Fruit fly (Drosophila melanogaster) whole organism, embryonic: Measurements from ENCODE around the gene CG11679.
A peak's percentile ranks its signal among the peaks of the same experiment; 100 is the strongest.

Source experiments
- BEAF-32 ChIP-seq: fragments of 200-800 bp; sonication (Bioruptor generic); optimal IDR thresholded peaks from 3 replicates; lab custom pipeline; 2017; ENCODE audit warnings: missing biosample characterization, missing genetic modification characterization, mild to moderate bottlenecking, moderate library complexity, missing genetic modification reagents
- CG10267 ChIP-seq: fragments of 200-800 bp; sonication (Bioruptor generic); optimal IDR thresholded peaks from 2 replicates; lab custom pipeline; 2018; ENCODE audit warnings: missing biosample characterization, mild to moderate bottlenecking, missing genetic modification characterization, moderate library complexity
- CG11398 ChIP-seq: fragments of 200-800 bp; sonication (Bioruptor generic); optimal IDR thresholded peaks from 2 replicates; lab custom pipeline; 2016; ENCODE audit warnings: missing biosample characterization, missing genetic modification characterization
- CG13123 ChIP-seq: fragments of 200-800 bp; sonication (Bioruptor generic); optimal IDR thresholded peaks from 2 replicates; lab custom pipeline; 2016; ENCODE audit warnings: missing biosample characterization, missing genetic modification characterization
- CG14710 ChIP-seq: fragments of 200-800 bp; sonication (Bioruptor generic); optimal IDR thresholded peaks from 3 replicates; lab custom pipeline; 2019; ENCODE audit warnings: missing biosample characterization, mild to moderate bottlenecking, missing genetic modification characterization, moderate library complexity
- CG15601 ChIP-seq: fragments of 200-800 bp; sonication (Bioruptor generic); optimal IDR thresholded peaks from 3 replicates; lab custom pipeline; 2019; ENCODE audit warnings: missing biosample characterization, mild to moderate bottlenecking, missing genetic modification characterization, moderate library complexity
- CG17361 ChIP-seq: fragments of 200-800 bp; sonication (Bioruptor generic); IDR thresholded peaks from 3 replicates; pipeline ENCODE4 v1.3.6; 2022; ENCODE audit warnings: missing biosample characterization, missing genetic modification characterization
- CG2116 ChIP-seq: fragments of 200-800 bp; sonication (Bioruptor generic); optimal IDR thresholded peaks from 3 replicates; lab custom pipeline; 2018; ENCODE audit warnings: missing biosample characterization, mild to moderate bottlenecking, missing genetic modification characterization
- CG30020 ChIP-seq: fragments of 200-800 bp; optimal IDR thresholded peaks from 2 replicates; lab custom pipeline; 2019; ENCODE audit warnings: missing biosample characterization, mild to moderate bottlenecking, missing genetic modification characterization, moderate library complexity
- CG31441 ChIP-seq: fragments of 200-800 bp; sonication (Bioruptor generic); IDR thresholded peaks from 2 replicates; pipeline ENCODE4 v1.3.6; 2022; ENCODE audit warnings: missing biosample characterization, missing genetic modification characterization
- CG3995 ChIP-seq: fragments of 200-800 bp; sonication (Bioruptor generic); optimal IDR thresholded peaks from 3 replicates; lab custom pipeline; 2016; ENCODE audit warnings: missing biosample characterization, missing genetic modification characterization
- CG4617 ChIP-seq: fragments of 200-800 bp; sonication (Bioruptor generic); optimal IDR thresholded peaks from 3 replicates; lab custom pipeline; 2016; ENCODE audit warnings: missing biosample characterization, missing genetic modification characterization, borderline replicate concordance
- CG7556 ChIP-seq: fragments of 200-800 bp; sonication (Bioruptor generic); optimal IDR thresholded peaks from 2 replicates; lab custom pipeline; 2017; ENCODE audit warnings: missing biosample characterization, mild to moderate bottlenecking, missing genetic modification characterization
- CG9727 ChIP-seq: fragments of 200-800 bp; sonication (Bioruptor generic); optimal IDR thresholded peaks from 3 replicates; lab custom pipeline; 2017; ENCODE audit warnings: missing biosample characterization, mild to moderate bottlenecking, missing genetic modification characterization
- CG9797 ChIP-seq: fragments of 200-800 bp; sonication (Bioruptor generic); optimal IDR thresholded peaks from 3 replicates; lab custom pipeline; 2018; ENCODE audit warnings: missing biosample characterization, mild to moderate bottlenecking, missing genetic modification characterization
- D19B ChIP-seq: fragments of 200-800 bp; sonication (Bioruptor generic); optimal IDR thresholded peaks from 2 replicates; lab custom pipeline; 2017; ENCODE audit warnings: missing biosample characterization, mild to moderate bottlenecking, missing genetic modification characterization
- Dp ChIP-seq: fragments of 200-800 bp; sonication (Bioruptor generic); optimal IDR thresholded peaks from 2 replicates; lab custom pipeline; 2018; ENCODE audit warnings: missing biosample characterization, mild to moderate bottlenecking, missing genetic modification characterization, moderate library complexity
- HLH4C ChIP-seq: fragments of 200-800 bp; sonication (Bioruptor generic); IDR thresholded peaks from 3 replicates; pipeline ENCODE4 v1.3.6; 2022; ENCODE audit warnings: missing biosample characterization, missing genetic modification characterization; ENCODE audit not compliant: partially characterized antibody
- Max ChIP-seq: fragments of 200-800 bp; sonication (Bioruptor generic); optimal IDR thresholded peaks from 2 replicates; lab custom pipeline; 2016; ENCODE audit warnings: missing biosample characterization, mild to moderate bottlenecking, missing genetic modification characterization
- Scr ChIP-seq: fragments of 200-800 bp; sonication (Bioruptor generic); IDR thresholded peaks from 2 replicates; pipeline ENCODE4 v1.3.6; 2022; ENCODE audit warnings: missing biosample characterization, missing genetic modification characterization; ENCODE audit not compliant: partially characterized antibody
- Sin3A ChIP-seq: fragments of >200 bp; optimal IDR thresholded peaks from 2 replicates; lab custom pipeline; 2018
- Sry-δ ChIP-seq: fragments of 200-800 bp; sonication (Bioruptor generic); optimal IDR thresholded peaks from 2 replicates; lab custom pipeline; 2016; ENCODE audit warnings: missing biosample characterization, missing genetic modification characterization
- Xbp1 ChIP-seq: fragments of 200-800 bp; sonication (Bioruptor generic); optimal IDR thresholded peaks from 3 replicates; lab custom pipeline; 2016; ENCODE audit warnings: missing biosample characterization, mild to moderate bottlenecking, missing genetic modification characterization
- amos ChIP-seq: fragments of 200-800 bp; sonication (Bioruptor generic); IDR thresholded peaks from 2 replicates; pipeline ENCODE4 v1.3.6; 2022; ENCODE audit warnings: missing biosample characterization, missing genetic modification characterization; ENCODE audit not compliant: partially characterized antibody
- ara ChIP-seq: fragments of 200-800 bp; sonication (Bioruptor generic); IDR thresholded peaks from 2 replicates; pipeline ENCODE4 v1.3.6; 2022; ENCODE audit warnings: missing biosample characterization, missing genetic modification characterization
- cad ChIP-seq: fragments of >200 bp; optimal IDR thresholded peaks from 2 replicates; lab custom pipeline; 2017; ENCODE audit warnings: missing biosample characterization, missing genetic modification characterization
- chinmo ChIP-seq: fragments of 200-800 bp; sonication (Bioruptor generic); IDR thresholded peaks from 4 replicates; pipeline ENCODE4 v1.3.6; 2022; ENCODE audit warnings: missing biosample characterization, missing genetic modification characterization; ENCODE audit not compliant: partially characterized antibody
- dimm ChIP-seq: fragments of 200-800 bp; sonication (Bioruptor generic); IDR thresholded peaks from 2 replicates; pipeline ENCODE4 v1.3.6; 2022; ENCODE audit warnings: missing biosample characterization, missing genetic modification characterization
- gfzf ChIP-seq: fragments of 200-800 bp; sonication (Bioruptor generic); optimal IDR thresholded peaks from 2 replicates; lab custom pipeline; 2016; ENCODE audit warnings: missing biosample characterization, mild to moderate bottlenecking, missing genetic modification characterization, moderate library complexity
- grau ChIP-seq: fragments of 200-800 bp; optimal IDR thresholded peaks from 3 replicates; lab custom pipeline; 2019; ENCODE audit warnings: missing biosample characterization, mild to moderate bottlenecking, missing genetic modification characterization, moderate library complexity
- ind ChIP-seq: fragments of 200-800 bp; sonication (Bioruptor generic); optimal IDR thresholded peaks from 3 replicates; lab custom pipeline; 2016; ENCODE audit warnings: missing biosample characterization, missing genetic modification characterization
- row ChIP-seq: fragments of 200-800 bp; sonication (Bioruptor generic); IDR thresholded peaks from 3 replicates; pipeline ENCODE4 v1.3.6; 2022; ENCODE audit warnings: missing biosample characterization, missing genetic modification characterization
- run ChIP-seq: fragments of 200-800 bp; sonication (Bioruptor generic); optimal IDR thresholded peaks from 3 replicates; lab custom pipeline; 2018; ENCODE audit warnings: missing biosample characterization, mild to moderate bottlenecking, missing genetic modification characterization
- sens-2 ChIP-seq: fragments of 200-800 bp; sonication (Bioruptor generic); IDR thresholded peaks from 2 replicates; pipeline ENCODE4 v1.3.6; 2022; ENCODE audit warnings: missing biosample characterization, missing genetic modification characterization
- sisA ChIP-seq: fragments of 200-800 bp; sonication (Bioruptor generic); IDR thresholded peaks from 2 replicates; pipeline ENCODE4 v1.3.6; 2022; ENCODE audit warnings: missing biosample characterization, missing genetic modification characterization
- sug ChIP-seq: fragments of 200-800 bp; optimal IDR thresholded peaks from 2 replicates; lab custom pipeline; 2019; ENCODE audit warnings: missing biosample characterization, mild to moderate bottlenecking, missing genetic modification characterization, moderate library complexity
- unc-4 ChIP-seq: fragments of 200-800 bp; sonication (Bioruptor generic); IDR thresholded peaks from 2 replicates; pipeline ENCODE4 v1.3.6; 2022; ENCODE audit warnings: missing biosample characterization, missing genetic modification characterization; ENCODE audit not compliant: partially characterized antibody

The CG11679 gene

dm6 chrX:15712409-15712808 is 26.3 kb downstream of the CG11679 start, which contains the start of gene HUWE1 (continued):
- TF ChIP-seq HLH4C (GFP tag; lab: Robert Waterston, UW) (peak; percentile 71), CG11398 (GFP tag; lab: Kevin White, UChicago) (no peak), cad (GFP tag; lab: Kevin White, UChicago) (no peak), Sry-δ (peak; percentile 85), Dp (peak; percentile 68), run (tag; lab: Kevin White, UChicago) (no peak), CG7556 (GFP tag; lab: Kevin White, UChicago) (no peak), D19B (GFP tag; lab: Kevin White, UChicago) (no peak), chinmo (GFP tag; lab: Robert Waterston, UW) (peak; percentile 88; the same call in 3 of the 4 replicates), ara (GFP tag; lab: Robert Waterston, UW) (no peak), unc-4 (GFP tag; lab: Robert Waterston, UW) (peak; percentile 86), dimm (no peak), sug (tag; lab: Kevin White, UChicago) (no peak), CG31441 (GFP tag; lab: Robert Waterston, UW) (no peak), sisA (GFP tag; lab: Robert Waterston, UW) (no peak), ind (GFP tag; lab: Kevin White, UChicago) (no peak)

- TF ChIP-seq grau (tag; lab: Kevin White, UChicago) (no peak), row (GFP tag; lab: Robert Waterston, UW) (peak; percentile 20; the same call in 1 of the 3 replicates), gfzf (GFP tag; lab: Kevin White, UChicago) (peak; percentile 61), amos (GFP tag; lab: Robert Waterston, UW) (0 out of 2 replicates have a peak, but pooled peaks have one; percentile 8), CG15601 (tag; lab: Kevin White, UChicago) (peak; percentile 7), CG2116 (GFP tag; lab: Kevin White, UChicago) (peak; percentile 18), Max (peak; percentile 4), CG3995 (GFP tag; lab: Kevin White, UChicago) (peak; percentile 85), CG9797 (peak; percentile 42), CG10267 (tag; lab: Kevin White, UChicago) (peak; percentile 7), BEAF-32 (GFP tag; lab: Kevin White, UChicago) (peak; percentile 72), CG13123 (GFP tag; lab: Kevin White, UChicago) (no peak), sens-2 (GFP tag; lab: Robert Waterston, UW) (no peak), Xbp1 (GFP tag; lab: Kevin White, UChicago) (no peak), CG30020 (tag; lab: Kevin White, UChicago) (peak; percentile 20), Sin3A (lab: Kevin White, UChicago) (peak; percentile 21), CG17361 (GFP tag; lab: Robert Waterston, UW) (peak; percentile 23; the same call in 1 of the 3 replicates), chinmo (GFP tag; lab: Robert Waterston, UW) (no peak), CG9727 (GFP tag; lab: Kevin White, UChicago) (peak; percentile 5), CG14710 (peak; percentile 72), Scr (GFP tag; lab: Robert Waterston, UW) (no peak), CG4617 (GFP tag; lab: Kevin White, UChicago) (peak; percentile 13), Dp (peak; percentile 3)
Observed at dm6 chrX:15710751-15711179, 28.0 kb downstream of the CG11679 start.
